Worm (Caenorhabditis elegans) whole organism, mixed stage, embryonic: ENCODE data around the gene srj-33.
A peak's percentile ranks its signal among the peaks of the same experiment; 100 is the strongest.

Source experiments
- M03D4.4 ChIP-seq: sonication (generic microtip); optimal IDR thresholded peaks from 2 replicates; lab custom pipeline; 2017; ENCODE audit warnings: mild to moderate bottlenecking, missing genetic modification characterization, missing compliant biosample characterization
- bed-3 ChIP-seq: fragments of 200-800 bp; sonication (Bioruptor generic); optimal IDR thresholded peaks from 3 replicates; lab custom pipeline; 2018; ENCODE audit warnings: mild to moderate bottlenecking, missing genetic modification characterization, moderate library complexity, missing compliant biosample characterization
- ceh-83 ChIP-seq: fragments of 200-800 bp; sonication (Bioruptor generic); optimal IDR thresholded peaks from 2 replicates; lab custom pipeline; 2018; ENCODE audit warnings: mild to moderate bottlenecking, missing genetic modification characterization, missing compliant biosample characterization
- ces-1 ChIP-seq: fragments of 150-350 bp; optimal IDR thresholded peaks from 2 replicates; lab custom pipeline; 2014; ENCODE audit warnings: missing biosample characterization, missing genetic modification reagents, missing genetic modification characterization
- drap-1 ChIP-seq: fragments of 200-800 bp; sonication (Bioruptor generic); optimal IDR thresholded peaks from 3 replicates; lab custom pipeline; 2018; ENCODE audit warnings: mild to moderate bottlenecking, missing genetic modification characterization, missing compliant biosample characterization
- elt-3 ChIP-seq: fragments of 150-350 bp; optimal IDR thresholded peaks from 2 replicates; lab custom pipeline; 2014; ENCODE audit warnings: missing biosample characterization, missing genetic modification characterization
- flh-1 ChIP-seq: fragments of 200-800 bp; sonication (Bioruptor generic); optimal IDR thresholded peaks from 2 replicates; lab custom pipeline; 2018; ENCODE audit warnings: mild to moderate bottlenecking, missing genetic modification characterization, moderate library complexity, missing compliant biosample characterization
- ham-2 ChIP-seq: fragments of 200-800 bp; sonication (Bioruptor generic); optimal IDR thresholded peaks from 2 replicates; lab custom pipeline; 2018; ENCODE audit warnings: mild to moderate bottlenecking, missing genetic modification characterization, missing compliant biosample characterization
- hlh-1 ChIP-seq: fragments of 150-350 bp; optimal IDR thresholded peaks from 2 replicates; lab custom pipeline; 2014; ENCODE audit warnings: missing biosample characterization, missing genetic modification reagents, missing genetic modification characterization
- lin-13 ChIP-seq: fragments of 150-350 bp; optimal IDR thresholded peaks from 2 replicates; lab custom pipeline; 2014; ENCODE audit warnings: missing biosample characterization, missing genetic modification characterization
- lin-32 ChIP-seq: fragments of 200-800 bp; sonication (Bioruptor generic); optimal IDR thresholded peaks from 2 replicates; lab custom pipeline; 2018; ENCODE audit warnings: mild to moderate bottlenecking, missing genetic modification characterization, missing compliant biosample characterization
- lsy-2 ChIP-seq: fragments of 150-350 bp; optimal IDR thresholded peaks from 2 replicates; lab custom pipeline; 2014; ENCODE audit warnings: missing biosample characterization, missing genetic modification characterization
- mab-5 ChIP-seq: fragments of 150-350 bp; optimal IDR thresholded peaks from 2 replicates; lab custom pipeline; 2014; ENCODE audit warnings: missing biosample characterization, missing genetic modification characterization
- mep-1 ChIP-seq: fragments of 150-350 bp; optimal IDR thresholded peaks from 2 replicates; lab custom pipeline; 2017; ENCODE audit warnings: missing biosample characterization, missing genetic modification reagents, missing genetic modification characterization, inconsistent platforms
- mls-2 ChIP-seq: sonication (generic microtip); optimal IDR thresholded peaks from 2 replicates; lab custom pipeline; 2016; ENCODE audit warnings: mild to moderate bottlenecking, missing genetic modification characterization, moderate library complexity, missing compliant biosample characterization
- nhr-2 ChIP-seq: fragments of 150-350 bp; optimal IDR thresholded peaks from 2 replicates; lab custom pipeline; 2014; ENCODE audit warnings: missing biosample characterization, missing genetic modification characterization
- nhr-237 ChIP-seq: fragments of 150-350 bp; optimal IDR thresholded peaks from 2 replicates; lab custom pipeline; 2014; ENCODE audit warnings: missing biosample characterization, missing genetic modification characterization
- nhr-28 ChIP-seq: fragments of 150-350 bp; optimal IDR thresholded peaks from 2 replicates; lab custom pipeline; 2014; ENCODE audit warnings: missing biosample characterization, missing genetic modification characterization
- nhr-76 ChIP-seq: sonication (generic microtip); optimal IDR thresholded peaks from 2 replicates; lab custom pipeline; 2017; ENCODE audit warnings: missing biosample characterization, missing genetic modification characterization
- pha-4 ChIP-seq: fragments of 150-350 bp; optimal IDR thresholded peaks from 2 replicates; lab custom pipeline; 2018; ENCODE audit warnings: missing biosample characterization, missing genetic modification reagents, missing genetic modification characterization
- sem-2 ChIP-seq: fragments of 200-800 bp; sonication (Bioruptor generic); optimal IDR thresholded peaks from 2 replicates; lab custom pipeline; 2018; ENCODE audit warnings: mild to moderate bottlenecking, missing genetic modification characterization, missing compliant biosample characterization
- snpc-4 ChIP-seq: fragments of 150-350 bp; optimal IDR thresholded peaks from 2 replicates; lab custom pipeline; 2014; ENCODE audit warnings: missing biosample characterization, missing genetic modification characterization
- sptf-1 ChIP-seq: sonication (generic microtip); optimal IDR thresholded peaks from 2 replicates; lab custom pipeline; 2017; ENCODE audit warnings: mild to moderate bottlenecking, missing genetic modification characterization, moderate library complexity, missing compliant biosample characterization
- tbx-8 ChIP-seq: fragments of 200-800 bp; sonication (Bioruptor generic); optimal IDR thresholded peaks from 2 replicates; lab custom pipeline; 2018; ENCODE audit warnings: mild to moderate bottlenecking, missing genetic modification characterization, moderate library complexity, missing compliant biosample characterization
- unc-120 ChIP-seq: sonication (generic microtip); optimal IDR thresholded peaks from 2 replicates; lab custom pipeline; 2017; ENCODE audit warnings: missing genetic modification characterization, missing compliant biosample characterization; ENCODE audit not compliant: poor library complexity, severe bottlenecking
- unc-39 ChIP-seq: fragments of 150-350 bp; optimal IDR thresholded peaks from 2 replicates; lab custom pipeline; 2014; ENCODE audit warnings: missing biosample characterization, missing genetic modification characterization
- unc-62 ChIP-seq: fragments of 150-350 bp; optimal IDR thresholded peaks from 2 replicates; lab custom pipeline; 2014; ENCODE audit warnings: missing biosample characterization, missing genetic modification reagents, missing genetic modification characterization
- zip-8 ChIP-seq: fragments of 150-350 bp; optimal IDR thresholded peaks from 2 replicates; lab custom pipeline; 2014; ENCODE audit warnings: missing biosample characterization, missing genetic modification characterization
- ztf-11 ChIP-seq: fragments of 150-350 bp; optimal IDR thresholded peaks from 2 replicates; lab custom pipeline; 2014; ENCODE audit warnings: missing biosample characterization, missing genetic modification characterization

The srj-33 gene

ce11 chrV:9913863-9914262, 23.5 kb downstream of the srj-33 start, which contains the start of gene fipr-10:
fipr-10 (plus strand) TSS chrV:9914163.
- TF ChIP-seq nhr-28, result no peak
- no peak for TF ChIP-seq nhr-237
- no peak for TF ChIP-seq ces-1 (GFP tag; lab: Kevin White, UChicago)
- no peak for TF ChIP-seq snpc-4 (tag; lab: Kevin White, UChicago)
- TF ChIP-seq ztf-11, result no peak

ce11 chrV:9911165-9911564, 26.2 kb downstream of the srj-33 start:
- TF ChIP-seq nhr-237, result no peak
- TF ChIP-seq M03D4.4 (tag; lab: Kevin White, UChicago), result no peak
- TF ChIP-seq mab-5, result no peak
- no peak for TF ChIP-seq ceh-83 (GFP tag; lab: Kevin White, UChicago)
- no peak for TF ChIP-seq unc-120 (tag; lab: Kevin White, UChicago)
- no peak for TF ChIP-seq mep-1 (tag; lab: Kevin White, UChicago)
- peak; percentile 85 for TF ChIP-seq ces-1 (GFP tag; lab: Kevin White, UChicago)
- no peak for TF ChIP-seq ztf-11

- no peak for TF ChIP-seq mls-2 (tag; lab: Kevin White, UChicago)
- no peak for TF ChIP-seq nhr-76 (tag; lab: Kevin White, UChicago)
- TF ChIP-seq hlh-1 (tag; lab: Kevin White, UChicago), result no peak
- TF ChIP-seq zip-8 (tag; lab: Kevin White, UChicago), result no peak
- no peak for TF ChIP-seq lsy-2 (tag; lab: Kevin White, UChicago)
- no peak for TF ChIP-seq unc-62 (GFP tag; lab: Kevin White, UChicago)
- no peak for TF ChIP-seq tbx-8 (GFP tag; lab: Kevin White, UChicago)
- no peak for TF ChIP-seq lin-32 (GFP tag; lab: Kevin White, UChicago)
Observed at ce11 chrV:9909624-9910023, 27.7 kb downstream of the srj-33 start.

ce11 chrV:9907205-9907604, 30.1 kb downstream of the srj-33 start:
- TF ChIP-seq mep-1 (tag; lab: Kevin White, UChicago) (no peak), nhr-2 (tag; lab: Kevin White, UChicago) (no peak)
- TF ChIP-seq, all 35 proteins: peak for 0

ce11 chrV:9906115-9906514, 31.2 kb downstream of the srj-33 start, which contains the start of gene fipr-11:
fipr-11 (minus strand) TSS chrV:9906215.
- TF ChIP-seq ces-1 (GFP tag; lab: Kevin White, UChicago) (no peak), nhr-2 (tag; lab: Kevin White, UChicago) (no peak), unc-120 (tag; lab: Kevin White, UChicago) (no peak), unc-39 (no peak), pha-4 (no peak), M03D4.4 (tag; lab: Kevin White, UChicago) (no peak), zip-8 (tag; lab: Kevin White, UChicago) (no peak), unc-62 (GFP tag; lab: Kevin White, UChicago) (no peak), flh-1 (no peak), tbx-8 (GFP tag; lab: Kevin White, UChicago) (no peak), elt-3 (tag; lab: Kevin White, UChicago) (no peak), nhr-76 (tag; lab: Kevin White, UChicago) (no peak)

ce11 chrV:9901119-9901518, 36.2 kb downstream of the srj-33 start:
- TF ChIP-seq unc-62 (GFP tag; lab: Kevin White, UChicago) (no peak), ham-2 (GFP tag; lab: Kevin White, UChicago) (no peak), tbx-8 (GFP tag; lab: Kevin White, UChicago) (no peak), drap-1 (GFP tag; lab: Kevin White, UChicago) (no peak), sptf-1 (no peak), snpc-4 (tag; lab: Kevin White, UChicago) (no peak), mls-2 (tag; lab: Kevin White, UChicago) (no peak)

- TF ChIP-seq nhr-237 (no peak), bed-3 (no peak), pha-4 (no peak), mab-5 (no peak), elt-3 (tag; lab: Kevin White, UChicago) (no peak), nhr-28 (no peak), mls-2 (tag; lab: Kevin White, UChicago) (no peak), lin-13 (tag; lab: Kevin White, UChicago) (no peak), M03D4.4 (tag; lab: Kevin White, UChicago) (no peak), tbx-8 (GFP tag; lab: Kevin White, UChicago) (no peak), sem-2 (no peak), nhr-2 (tag; lab: Kevin White, UChicago) (no peak), unc-39 (no peak), nhr-76 (tag; lab: Kevin White, UChicago) (no peak), ham-2 (GFP tag; lab: Kevin White, UChicago) (no peak), unc-62 (GFP tag; lab: Kevin White, UChicago) (no peak)
Observed at ce11 chrV:9899278-9899677, 38.1 kb downstream of the srj-33 start, which contains the start of gene egl-47. egl-47 (plus strand) TSS chrV:9899578.
